Worm (Caenorhabditis elegans) whole organism, L3 larva: ENCODE measurements around the gene hira-1.

Source experiments
- ama-1 ChIP-seq: fragments of 150-350 bp; optimal IDR thresholded peaks from 2 replicates; lab custom pipeline; 2018
- daf-12 ChIP-seq: fragments of 150-350 bp; optimal IDR thresholded peaks from 2 replicates; lab custom pipeline; 2014; ENCODE audit warnings: missing biosample characterization, missing genetic modification reagents, missing genetic modification characterization
- egl-27 ChIP-seq: sonication (generic microtip); optimal IDR thresholded peaks from 4 replicates; lab custom pipeline; 2017; ENCODE audit warnings: missing biosample characterization, missing genetic modification reagents, missing genetic modification characterization
- elt-1 ChIP-seq: fragments of 150-350 bp; optimal IDR thresholded peaks from 2 replicates; lab custom pipeline; 2014; ENCODE audit warnings: missing biosample characterization, missing genetic modification characterization
- elt-2 ChIP-seq: sonication (generic microtip); optimal IDR thresholded peaks from 2 replicates; lab custom pipeline; 2016; ENCODE audit warnings: missing genetic modification reagents, mild to moderate bottlenecking, missing genetic modification characterization, missing compliant biosample characterization
- hmg-11 ChIP-seq: sonication (generic microtip); optimal IDR thresholded peaks from 2 replicates; lab custom pipeline; 2016; ENCODE audit warnings: missing genetic modification characterization, missing compliant biosample characterization
- lin-15B ChIP-seq: fragments of 150-350 bp; optimal IDR thresholded peaks from 2 replicates; lab custom pipeline; 2014; ENCODE audit warnings: missing biosample characterization, missing genetic modification characterization
- lin-39 ChIP-seq: fragments of 150-350 bp; optimal IDR thresholded peaks from 2 replicates; lab custom pipeline; 2018; ENCODE audit warnings: missing biosample characterization, missing genetic modification reagents, missing genetic modification characterization
- nhr-12 ChIP-seq: fragments of 150-350 bp; optimal IDR thresholded peaks from 2 replicates; lab custom pipeline; 2014; ENCODE audit warnings: missing biosample characterization, missing genetic modification characterization
- nhr-25 ChIP-seq: sonication (generic microtip); optimal IDR thresholded peaks from 2 replicates; lab custom pipeline; 2017; ENCODE audit warnings: missing biosample characterization, missing genetic modification characterization
- skn-1 ChIP-seq: fragments of 150-350 bp; optimal IDR thresholded peaks from 2 replicates; lab custom pipeline; 2014; ENCODE audit warnings: missing biosample characterization, missing genetic modification characterization

ce11 chrIII:5222777-5223176 lies 31.9 kb downstream of the hira-1 start:
- no peak for TF ChIP-seq egl-27 (tag; lab: Kevin White, UChicago)
- no peak for TF ChIP-seq lin-15B (tag; lab: Kevin White, UChicago)
- no peak for TF ChIP-seq nhr-12
- no peak for TF ChIP-seq daf-12 (tag; lab: Kevin White, UChicago)
- no peak for TF ChIP-seq ama-1 (lab: Kevin White, UChicago)
- TF ChIP-seq hmg-11 (tag; lab: Kevin White, UChicago): no peak
- TF ChIP-seq nhr-25 (tag; lab: Kevin White, UChicago): no peak
- no peak for TF ChIP-seq elt-2 (tag; lab: Kevin White, UChicago)
- TF ChIP-seq lin-39 (tag; lab: Kevin White, UChicago): no peak
- TF ChIP-seq elt-1: no peak
- no peak for TF ChIP-seq skn-1 (tag; lab: Kevin White, UChicago)
